Fruit fly (Drosophila melanogaster) Kc167 (cell line): ENCODE data around the gene CG44038.

Experiments
- Sin3A ChIP-seq: fragments of >200 bp; optimal IDR thresholded peaks from 2 replicates; lab custom pipeline; 2018; ENCODE audit warnings: missing external identifiers
- h ChIP-seq: fragments of >200 bp; optimal IDR thresholded peaks from 3 replicates; lab custom pipeline; 2018; ENCODE audit warnings: missing external identifiers
- psq ChIP-seq: fragments of >200 bp; optimal IDR thresholded peaks from 2 replicates; lab custom pipeline; 2017; ENCODE audit warnings: missing external identifiers

DNA sequence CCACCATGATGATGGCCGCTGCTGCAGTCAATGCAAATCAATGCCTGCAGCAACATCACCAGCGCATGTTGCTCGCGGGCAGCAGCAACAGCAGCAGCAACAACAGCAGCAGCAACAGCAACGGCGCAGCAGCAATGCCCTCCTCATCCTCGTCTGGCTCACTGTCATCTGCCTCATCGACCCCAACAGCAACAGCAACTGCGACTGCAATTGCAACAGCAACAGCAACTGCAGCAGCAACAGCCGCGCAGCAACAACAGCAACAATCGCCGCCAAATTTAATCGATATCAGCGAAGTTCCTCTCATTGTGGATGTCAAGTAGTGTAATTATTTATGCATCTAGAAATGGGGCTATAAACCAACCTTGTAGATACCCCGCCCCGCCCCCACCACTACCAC lies 40.8 kb downstream of the CG44038 start:
- no peak for TF ChIP-seq psq (lab: Kevin White, UChicago)
- TF ChIP-seq Sin3A (lab: Kevin White, UChicago): no peak
- TF ChIP-seq h (lab: Kevin White, UChicago): no peak
